Fruit fly (Drosophila melanogaster): Measurements from ENCODE around the gene tld.

tld gene

dm6 chr3R:24768538-24769401 lies 19.2 kb downstream of the tld start, which contains the start of gene CG13631 (continued):
- TF ChIP-seq CG3407 (GFP tag; optimal IDR thresholded peaks at IDR 0.05) (peak; percentile 95), en (GFP tag; optimal IDR thresholded peaks at IDR 0.05) (peak; percentile 91), ERR (GFP tag; optimal IDR thresholded peaks at IDR 0.05) (peak; percentile 87), CoRest (tag; optimal IDR thresholded peaks at IDR 0.05) (peak; percentile 97), CG13424 (tag; optimal IDR thresholded peaks at IDR 0.05) (peak; percentile 97), CG9437 (GFP tag; optimal IDR thresholded peaks at IDR 0.05) (peak; percentile 90), CG8924 (tag; optimal IDR thresholded peaks at IDR 0.05) (peak; percentile 95), CG14710 (tag; optimal IDR thresholded peaks at IDR 0.05) (peak; percentile 97), Mes4 (GFP tag; optimal IDR thresholded peaks at IDR 0.05) (peak; percentile 96), Hr51 (GFP tag; optimal IDR thresholded peaks at IDR 0.05) (peak; percentile 46 to 95), Six4 (GFP tag; optimal IDR thresholded peaks at IDR 0.05) (peak; percentile 96), CG11504 (tag; optimal IDR thresholded peaks at IDR 0.05) (peak; percentile 96), corto (GFP tag; optimal IDR thresholded peaks at IDR 0.05) (peak; percentile 85), stwl (tag; optimal IDR thresholded peaks at IDR 0.05) (no peak), rib (GFP tag; IDR thresholded peaks at IDR 0.05) (no peak), Usf (GFP tag; optimal IDR thresholded peaks at IDR 0.05) (peak; percentile 71), CG8290 (GFP tag; optimal IDR thresholded peaks at IDR 0.05) (peak; percentile 89), CG8290 (tag; optimal IDR thresholded peaks at IDR 0.05) (peak; percentile 17 to 90), CG4854 (GFP tag; optimal IDR thresholded peaks at IDR 0.05) (peak; percentile 86), Bdp1 (GFP tag; optimal IDR thresholded peaks at IDR 0.05) (peak; percentile 86), ssp (GFP tag; IDR thresholded peaks at IDR 0.05) (peak; percentile 89), CG13894 (tag; optimal IDR thresholded peaks at IDR 0.05) (no peak), CG12299 (tag; optimal IDR thresholded peaks at IDR 0.05) (peak; percentile 78), Awh (GFP tag; IDR thresholded peaks at IDR 0.05) (peak; percentile 88), CG34224 (GFP tag; IDR thresholded peaks at IDR 0.05; ENCODE audit: partially characterized antibody) (no peak), crc (GFP tag; optimal IDR thresholded peaks at IDR 0.05) (peak; percentile 86), Meics (GFP tag; optimal IDR thresholded peaks at IDR 0.05) (peak; percentile 68), CG31441 (GFP tag; IDR thresholded peaks at IDR 0.05) (peak; percentile 97), Sin3A (optimal IDR thresholded peaks at IDR 0.05) (no peak), CG17912 (GFP tag; optimal IDR thresholded peaks at IDR 0.05) (peak; percentile 50), lola (GFP tag; optimal IDR thresholded peaks at IDR 0.05) (peak in 1 of 3 experiments; percentile 96), pros (GFP tag; optimal IDR thresholded peaks at IDR 0.05) (no peak), chif (GFP tag; optimal IDR thresholded peaks at IDR 0.05) (peak; percentile 95 to 97), kay (GFP tag; optimal IDR thresholded peaks at IDR 0.05) (peak; percentile 88), danr (GFP tag; IDR thresholded peaks at IDR 0.05) (peak; percentile 84), trem (tag; optimal IDR thresholded peaks at IDR 0.05) (peak; percentile 94), esg (GFP tag; conservative IDR thresholded peaks at IDR 0.05) (peak; percentile 93), HmgD (GFP tag; optimal IDR thresholded peaks at IDR 0.05) (peak; percentile 73), CG14860 (GFP tag; IDR thresholded peaks at IDR 0.05; ENCODE audit: partially characterized antibody) (no peak), NfI (GFP tag; optimal IDR thresholded peaks at IDR 0.05) (peak; percentile 91), ranshi (GFP tag; IDR thresholded peaks at IDR 0.05) (peak; percentile 86), CG2129 (GFP tag; IDR thresholded peaks at IDR 0.05; ENCODE audit: partially characterized antibody) (no peak), CG10274 (GFP tag; optimal IDR thresholded peaks at IDR 0.05) (peak; percentile 74), E2f1 (GFP tag; IDR thresholded peaks at IDR 0.05) (peak; percentile 91), CG11398 (GFP tag; optimal IDR thresholded peaks at IDR 0.05) (peak; percentile 88), Sox102F (GFP tag; optimal IDR thresholded peaks at IDR 0.05) (peak; percentile 97), fd3F (GFP tag; optimal IDR thresholded peaks at IDR 0.05) (no peak), Fer3 (tag; optimal IDR thresholded peaks at IDR 0.05) (peak; percentile 73)

Data from whole organism, embryonic.